Worm (Caenorhabditis elegans) whole organism, L1 larva: ENCODE data around the gene glr-4.
A peak's percentile ranks its signal among the peaks of the same experiment; 100 is the strongest.

Experiments used
- F16B12.6 ChIP-seq: fragments of 150-350 bp; optimal IDR thresholded peaks from 2 replicates; lab custom pipeline; 2014; ENCODE audit warnings: missing biosample characterization, missing genetic modification characterization
- Y116A8C.19 ChIP-seq: sonication (generic microtip); optimal IDR thresholded peaks from 2 replicates; lab custom pipeline; 2016; ENCODE audit warnings: missing compliant biosample characterization, missing genetic modification characterization, borderline replicate concordance
- aly-2 ChIP-seq: fragments of 150-350 bp; optimal IDR thresholded peaks from 2 replicates; lab custom pipeline; 2014; ENCODE audit warnings: missing biosample characterization, missing genetic modification characterization
- ama-1 ChIP-seq: fragments of 150-350 bp; optimal IDR thresholded peaks from 2 replicates; lab custom pipeline; 2014
- blmp-1 ChIP-seq: fragments of 150-350 bp; optimal IDR thresholded peaks from 2 replicates; lab custom pipeline; 2014; ENCODE audit warnings: missing biosample characterization, missing genetic modification characterization
- ceh-90 ChIP-seq: sonication (generic microtip); optimal IDR thresholded peaks from 2 replicates; lab custom pipeline; 2016; ENCODE audit warnings: missing genetic modification characterization, missing compliant biosample characterization
- ces-1 ChIP-seq: fragments of 150-350 bp; optimal IDR thresholded peaks from 2 replicates; lab custom pipeline; 2014; ENCODE audit warnings: missing biosample characterization, missing genetic modification reagents, missing genetic modification characterization
- efl-1 ChIP-seq, 4 experiments: fragments of 150-350 bp; optimal IDR thresholded peaks in 3 of 4; peaks in 1 of 4; 1 replicate in 1 of 4; 2 replicates in 3 of 4; lab custom pipeline; 2014; ENCODE audit warnings: missing biosample characterization in 2 of 4, missing genetic modification characterization in 2 of 4, missing genetic modification reagents in 2 of 4
- egl-27 ChIP-seq, 2 experiments: fragments of 150-350 bp in 1 of 2; sonication (generic microtip); optimal IDR thresholded peaks; 3 replicates each; lab custom pipeline; 2017 to 2018; ENCODE audit warnings: missing biosample characterization in 2 of 2, missing genetic modification characterization in 2 of 2, missing genetic modification reagents in 2 of 2
- elt-2 ChIP-seq: sonication (generic microtip); optimal IDR thresholded peaks from 2 replicates; lab custom pipeline; 2016; ENCODE audit warnings: missing genetic modification characterization, mild to moderate bottlenecking, inconsistent platforms, missing compliant biosample characterization, missing genetic modification reagents
- elt-3 ChIP-seq, 6 experiments: fragments of 150-350 bp in 1 of 6; sonication (generic microtip); optimal IDR thresholded peaks; 2 replicates each; lab custom pipeline; 2017 to 2018; ENCODE audit warnings: missing biosample characterization in 6 of 6, missing genetic modification characterization in 6 of 6, inconsistent platforms in 1 of 6
- grh-1 ChIP-seq: fragments of 200-800 bp; sonication (Bioruptor generic); IDR thresholded peaks from 2 replicates; pipeline ENCODE4 v1.3.6; 2022; ENCODE audit warnings: missing genetic modification reagents, missing genetic modification characterization, missing compliant biosample characterization
- hpl-2 ChIP-seq: fragments of 150-350 bp; optimal IDR thresholded peaks from 2 replicates; lab custom pipeline; 2014; ENCODE audit warnings: missing biosample characterization, missing genetic modification reagents, missing genetic modification characterization
- irx-1 ChIP-seq: sonication (generic microtip); optimal IDR thresholded peaks from 2 replicates; lab custom pipeline; 2016; ENCODE audit warnings: missing genetic modification characterization, missing compliant biosample characterization
- lin-13 ChIP-seq: fragments of 150-350 bp; optimal IDR thresholded peaks from 2 replicates; lab custom pipeline; 2014; ENCODE audit warnings: missing biosample characterization, missing genetic modification reagents, missing genetic modification characterization
- lin-14 ChIP-seq: fragments of 200-800 bp; sonication (Bioruptor generic); optimal IDR thresholded peaks from 2 replicates; lab custom pipeline; 2018; ENCODE audit warnings: mild to moderate bottlenecking, missing genetic modification characterization, moderate library complexity, missing compliant biosample characterization
- lin-35 ChIP-seq, 2 experiments: fragments of 150-350 bp; optimal IDR thresholded peaks; 2 replicates each; lab custom pipeline; 2014; ENCODE audit warnings: missing biosample characterization in 2 of 2, missing genetic modification characterization in 2 of 2, missing genetic modification reagents in 2 of 2
- lir-3 ChIP-seq: sonication (generic microtip); optimal IDR thresholded peaks from 2 replicates; lab custom pipeline; 2016; ENCODE audit warnings: mild to moderate bottlenecking, missing genetic modification characterization, moderate library complexity, missing compliant biosample characterization; ENCODE audit not compliant: poor library complexity
- lsy-2 ChIP-seq, 2 experiments: fragments of 150-350 bp; optimal IDR thresholded peaks; 2 replicates each; lab custom pipeline; 2014; ENCODE audit warnings: missing biosample characterization in 2 of 2, missing genetic modification characterization in 2 of 2
- mdl-1 ChIP-seq, 2 experiments: fragments of 150-350 bp; optimal IDR thresholded peaks; 2 replicates each; lab custom pipeline; 2014 to 2017; ENCODE audit warnings: missing biosample characterization in 2 of 2, missing genetic modification characterization in 2 of 2, inconsistent platforms in 1 of 2
- nhr-19 ChIP-seq: fragments of 200-800 bp; sonication (Bioruptor generic); conservative IDR thresholded peaks from 2 replicates; pipeline ENCODE4 v1.3.6; 2022; ENCODE audit warnings: missing genetic modification characterization, missing compliant biosample characterization
- nhr-20 ChIP-seq: sonication (generic microtip); optimal IDR thresholded peaks from 2 replicates; lab custom pipeline; 2016; ENCODE audit warnings: mild to moderate bottlenecking, missing genetic modification characterization, missing compliant biosample characterization
- nhr-47 ChIP-seq: sonication (generic microtip); optimal IDR thresholded peaks from 2 replicates; lab custom pipeline; 2016; ENCODE audit warnings: mild to moderate bottlenecking, missing genetic modification characterization, moderate library complexity, missing compliant biosample characterization
- nhr-71 ChIP-seq: sonication (generic microtip); optimal IDR thresholded peaks from 2 replicates; lab custom pipeline; 2016; ENCODE audit warnings: mild to moderate bottlenecking, missing genetic modification characterization, moderate library complexity, missing compliant biosample characterization
- nhr-77 ChIP-seq: fragments of 150-350 bp; optimal IDR thresholded peaks from 2 replicates; lab custom pipeline; 2014; ENCODE audit warnings: missing biosample characterization, missing genetic modification characterization
- nhr-85 ChIP-seq: sonication (generic microtip); peaks from one replicate; lab custom pipeline; 2016; ENCODE audit warnings: missing genetic modification characterization, inconsistent platforms, missing compliant biosample characterization
- nhr-90 ChIP-seq: sonication (generic microtip); optimal IDR thresholded peaks from 2 replicates; lab custom pipeline; 2016; ENCODE audit warnings: mild to moderate bottlenecking, missing genetic modification characterization, missing compliant biosample characterization; ENCODE audit not compliant: poor library complexity
- pqm-1 ChIP-seq: sonication (generic microtip); optimal IDR thresholded peaks from 3 replicates; lab custom pipeline; 2017; ENCODE audit warnings: missing biosample characterization, missing genetic modification characterization
- rnt-1 ChIP-seq: sonication (generic microtip); optimal IDR thresholded peaks from 2 replicates; lab custom pipeline; 2016; ENCODE audit warnings: mild to moderate bottlenecking, missing genetic modification characterization, moderate library complexity, missing compliant biosample characterization
- snu-23 ChIP-seq: sonication (generic microtip); optimal IDR thresholded peaks from 2 replicates; lab custom pipeline; 2016; ENCODE audit warnings: missing genetic modification characterization, missing compliant biosample characterization
- sox-4 ChIP-seq: sonication (generic microtip); optimal IDR thresholded peaks from 2 replicates; lab custom pipeline; 2016; ENCODE audit warnings: missing genetic modification characterization, missing compliant biosample characterization
- swsn-7 ChIP-seq: sonication (generic microtip); optimal IDR thresholded peaks from 2 replicates; lab custom pipeline; 2016; ENCODE audit warnings: missing genetic modification characterization, missing compliant biosample characterization
- tbx-2 ChIP-seq: sonication (generic microtip); optimal IDR thresholded peaks from 2 replicates; lab custom pipeline; 2016; ENCODE audit warnings: missing genetic modification characterization, missing compliant biosample characterization
- tlp-1 ChIP-seq: fragments of 150-350 bp; optimal IDR thresholded peaks from 2 replicates; lab custom pipeline; 2014; ENCODE audit warnings: missing biosample characterization, missing genetic modification characterization
- ztf-11 ChIP-seq, 2 experiments: sonication (generic microtip); optimal IDR thresholded peaks; 2 replicates each; lab custom pipeline; 2016 to 2017; ENCODE audit warnings: missing genetic modification characterization in 2 of 2, missing biosample characterization in 1 of 2, missing compliant biosample characterization in 1 of 2

glr-4 gene

ce11 chrII:7812332-7812731 is 18.2 kb upstream of the glr-4 start:
- TF ChIP-seq ces-1 (GFP tag; lab: Kevin White, UChicago) = no peak
- TF ChIP-seq lin-13 (GFP tag; lab: Kevin White, UChicago) = no peak
- peak; percentile 7 for TF ChIP-seq ama-1 (lab: Kevin White, UChicago)

DNA sequence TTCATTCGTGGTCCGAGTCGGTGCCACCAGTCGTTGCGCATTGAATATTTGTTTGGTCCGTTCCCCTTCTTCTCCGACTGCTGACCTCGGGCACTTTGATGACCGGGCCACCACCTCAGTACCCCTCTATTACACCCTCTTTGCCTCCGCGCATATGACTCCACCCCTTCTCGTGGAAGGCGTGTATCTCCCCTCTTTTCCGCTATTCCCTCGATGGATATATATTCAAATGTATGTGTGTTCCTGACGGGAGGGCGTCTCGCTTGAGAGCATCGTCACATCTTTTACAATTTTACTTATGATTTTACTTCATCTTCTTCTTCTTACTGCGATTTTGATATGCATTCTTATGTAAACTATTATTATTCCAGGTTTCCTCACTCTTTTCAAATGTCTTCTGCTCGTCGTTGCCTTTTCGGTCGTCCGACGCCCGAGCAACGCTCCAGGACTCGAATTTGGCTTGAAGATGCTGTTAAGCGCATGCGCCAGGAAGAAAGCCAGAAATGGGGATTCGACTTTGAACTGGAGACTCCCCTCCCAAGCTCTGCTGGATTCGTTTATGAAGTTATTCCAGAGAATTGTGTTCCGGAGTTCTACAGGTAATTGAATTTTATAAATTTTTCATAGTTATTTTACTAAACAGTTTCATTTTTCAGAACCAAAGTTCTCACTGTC is 16.9 kb upstream of the glr-4 start, which contains the start of gene cki-1:
Gene cki-1, plus strand, starts transcription at position 372 of the 675 bp plus-strand sequence.
- TF ChIP-seq aly-2 (no peak), tlp-1 (tag; lab: Kevin White, UChicago) (no peak), rnt-1 (tag; lab: Kevin White, UChicago) (peak; percentile 4), ztf-11 (tag; optimal IDR thresholded peaks at IDR 0.05; lab: Kevin White, UChicago) (peak in 1 of 2 experiments; percentile 22)

DNA sequence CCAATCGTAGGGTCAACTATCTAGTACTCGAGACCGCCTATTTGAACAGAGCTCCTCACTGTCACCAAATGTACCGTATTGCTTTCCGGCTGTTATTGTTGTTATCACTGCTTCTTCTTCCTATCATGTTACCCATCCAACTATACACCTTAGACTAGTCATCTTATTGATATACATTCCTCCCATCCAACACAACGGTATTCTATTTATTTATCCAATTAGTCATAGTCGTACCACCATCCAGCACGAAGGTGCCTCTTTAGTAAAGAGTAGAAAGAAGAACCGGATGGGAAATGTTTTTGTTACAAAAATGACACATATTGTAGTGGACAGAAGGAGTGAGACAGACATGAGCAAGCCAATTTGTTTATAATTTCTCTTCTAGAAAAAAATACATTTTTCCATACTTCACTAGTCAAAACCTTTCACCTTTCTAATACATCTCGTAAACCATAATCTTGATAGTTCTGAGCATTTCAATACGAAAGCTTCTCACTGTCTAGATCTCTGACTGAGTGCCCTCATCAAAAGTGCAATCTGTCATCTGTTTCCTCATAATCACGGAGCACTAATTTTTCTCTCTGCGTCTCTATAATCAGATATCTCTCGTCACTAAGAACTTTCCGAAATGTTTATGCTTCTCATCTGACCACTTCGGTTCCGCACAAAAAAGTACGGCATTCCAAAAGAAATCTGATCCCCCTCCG is 16.2 kb upstream of the glr-4 start:
- TF ChIP-seq efl-1 (optimal IDR thresholded peaks at IDR 0.05; lab: Kevin White, UChicago) (no peak), efl-1 (GFP tag; optimal IDR thresholded peaks at IDR 0.05 in 1 of 2; lab: Kevin White, UChicago) (peak in 1 of 2 experiments; percentile 50), F16B12.6 (tag; lab: Kevin White, UChicago) (no peak)

ce11 chrII:7809358-7809914 is 15.3 kb upstream of the glr-4 start:
- TF ChIP-seq nhr-77 (tag; lab: Kevin White, UChicago) = no peak
- TF ChIP-seq efl-1 (optimal IDR thresholded peaks at IDR 0.05; lab: Kevin White, UChicago) = no peak
- TF ChIP-seq efl-1 (GFP tag; optimal IDR thresholded peaks at IDR 0.05 in 1 of 2; lab: Kevin White, UChicago) = peak in 1 of 2 experiments; percentile 38

ce11 chrII:7808950-7809349 is 14.8 kb upstream of the glr-4 start:
- TF ChIP-seq hpl-2 (no peak), nhr-19 (GFP tag; lab: Robert Waterston, UW) (peak; percentile 58), nhr-47 (tag; lab: Kevin White, UChicago) (peak; percentile 36), nhr-90 (tag; lab: Kevin White, UChicago) (peak; percentile 55), snu-23 (GFP tag; lab: Kevin White, UChicago) (peak; percentile 45), lir-3 (tag; lab: Kevin White, UChicago) (no peak), rnt-1 (tag; lab: Kevin White, UChicago) (peak; percentile 66), lsy-2 (tag; optimal IDR thresholded peaks at IDR 0.05; lab: Kevin White, UChicago) (peak; percentile 17 to 20), pqm-1 (tag; lab: Kevin White, UChicago) (peak; percentile 38), elt-3 (tag; optimal IDR thresholded peaks at IDR 0.05; lab: Kevin White, UChicago) (peak in 1 of 6 experiments; percentile 4), elt-2 (tag; lab: Kevin White, UChicago) (peak; percentile 94), nhr-85 (tag; lab: Kevin White, UChicago) (peak; percentile 86), grh-1 (GFP tag; lab: Robert Waterston, UW) (0 out of 2 replicates have a peak, but pooled peaks have one; percentile 6), nhr-20 (tag; lab: Kevin White, UChicago) (peak; percentile 52), ceh-90 (no peak), swsn-7 (peak; percentile 40), blmp-1 (tag; lab: Kevin White, UChicago) (peak; percentile 57), tlp-1 (tag; lab: Kevin White, UChicago) (peak; percentile 25), irx-1 (tag; lab: Kevin White, UChicago) (peak; percentile 13), lin-14 (GFP tag; lab: Kevin White, UChicago) (peak; percentile 78), tbx-2 (tag; lab: Kevin White, UChicago) (peak; percentile 7), Y116A8C.19 (tag; lab: Kevin White, UChicago) (no peak), egl-27 (tag; optimal IDR thresholded peaks at IDR 0.05; lab: Kevin White, UChicago) (no peak), efl-1 (optimal IDR thresholded peaks at IDR 0.05; lab: Kevin White, UChicago) (peak in 1 of 2 experiments; percentile 13), efl-1 (GFP tag; optimal IDR thresholded peaks at IDR 0.05 in 1 of 2; lab: Kevin White, UChicago) (peak in 1 of 2 experiments; percentile 94), mdl-1 (tag; optimal IDR thresholded peaks at IDR 0.05; lab: Kevin White, UChicago) (peak in 1 of 2 experiments; percentile 39), nhr-71 (peak; percentile 70), sox-4 (tag; lab: Kevin White, UChicago) (no peak), ztf-11 (tag; optimal IDR thresholded peaks at IDR 0.05; lab: Kevin White, UChicago) (no peak), lin-35 (GFP tag; optimal IDR thresholded peaks at IDR 0.05; lab: Kevin White, UChicago) (peak in 1 of 2 experiments; percentile 61)
